Fruit fly (Drosophila melanogaster): Measurements from ENCODE around the gene Mp.
A peak's percentile ranks its signal among the peaks of the same experiment; 100 is the strongest.

Gene Mp

dm6 chr3L:7090764-7091163, 92.1 kb downstream of the Mp start (continued):
- no peak for TF ChIP-seq ftz-f1 (GFP tag; optimal IDR thresholded peaks at IDR 0.05)
- TF ChIP-seq CG13296 (GFP tag; optimal IDR thresholded peaks at IDR 0.05): peak; percentile 82
- TF ChIP-seq en (GFP tag; optimal IDR thresholded peaks at IDR 0.05): peak; percentile 35
- TF ChIP-seq nau (GFP tag; optimal IDR thresholded peaks at IDR 0.05): peak; percentile 63
- TF ChIP-seq scrt (GFP tag; optimal IDR thresholded peaks at IDR 0.05): peak; percentile 58
- TF ChIP-seq otp (GFP tag; IDR thresholded peaks at IDR 0.05): no peak
- TF ChIP-seq CG8765 (GFP tag; IDR thresholded peaks at IDR 0.05): no peak
- peak; percentile 62 for TF ChIP-seq CG33213 (GFP tag; optimal IDR thresholded peaks at IDR 0.05)
- peak; percentile 8 for TF ChIP-seq CG9727 (GFP tag; optimal IDR thresholded peaks at IDR 0.05)
- TF ChIP-seq Hmx (GFP tag; optimal IDR thresholded peaks at IDR 0.05): no peak
- no peak for TF ChIP-seq hbn (GFP tag; IDR thresholded peaks at IDR 0.05; ENCODE audit: partially characterized antibody)
- peak; percentile 29 for TF ChIP-seq CG14710 (tag; optimal IDR thresholded peaks at IDR 0.05)
- TF ChIP-seq CG5245 (GFP tag; optimal IDR thresholded peaks at IDR 0.05): peak; percentile 60
- peak; percentile 70 for TF ChIP-seq fd96Cb (tag; optimal IDR thresholded peaks at IDR 0.05)
- TF ChIP-seq CG18599 (GFP tag; optimal IDR thresholded peaks at IDR 0.05): peak; percentile 69
- peak; percentile 33 for TF ChIP-seq CG1233 (GFP tag; optimal IDR thresholded peaks at IDR 0.05)
- TF ChIP-seq Taf1 (GFP tag; IDR thresholded peaks at IDR 0.05): no peak
- TF ChIP-seq mam (GFP tag; optimal IDR thresholded peaks at IDR 0.05): peak; percentile 64
- peak; percentile 36 for TF ChIP-seq CG17802 (tag; optimal IDR thresholded peaks at IDR 0.05)
- no peak for TF ChIP-seq chinmo (GFP tag; IDR thresholded peaks at IDR 0.05; ENCODE audit: partially characterized antibody)
- no peak for TF ChIP-seq NFAT (GFP tag; IDR thresholded peaks at IDR 0.05)
- peak; percentile 77 for TF ChIP-seq Camta (GFP tag; optimal IDR thresholded peaks at IDR 0.05)
- no peak for TF ChIP-seq h (optimal IDR thresholded peaks at IDR 0.05)
- no peak for TF ChIP-seq CG17568 (GFP tag; optimal IDR thresholded peaks at IDR 0.05)
- TF ChIP-seq Awh (GFP tag; IDR thresholded peaks at IDR 0.05): peak; percentile 73; the same call in 1 of the 2 replicates
- TF ChIP-seq sens-2 (GFP tag; IDR thresholded peaks at IDR 0.05): no peak; the same call in 1 of the 2 replicates
- TF ChIP-seq pb (GFP tag; optimal IDR thresholded peaks at IDR 0.05): peak; percentile 51
- no peak for TF ChIP-seq CG18011 (GFP tag; optimal IDR thresholded peaks at IDR 0.05)
- TF ChIP-seq ap (GFP tag; IDR thresholded peaks at IDR 0.05): peak; percentile 60
- TF ChIP-seq MTF-1 (GFP tag; optimal IDR thresholded peaks at IDR 0.05; ENCODE audit: borderline replicate concordance): peak; percentile 26
- TF ChIP-seq CG10431 (GFP tag; optimal IDR thresholded peaks at IDR 0.05): no peak
- peak; percentile 24 for TF ChIP-seq Myb (GFP tag; optimal IDR thresholded peaks at IDR 0.05)
- TF ChIP-seq odd (GFP tag; optimal IDR thresholded peaks at IDR 0.05): peak; percentile 25
- no peak for TF ChIP-seq CG30431 (GFP tag; optimal IDR thresholded peaks at IDR 0.05)
- TF ChIP-seq CrebB (tag; optimal IDR thresholded peaks at IDR 0.05): no peak
- peak; percentile 34 for TF ChIP-seq CG18476 (GFP tag; optimal IDR thresholded peaks at IDR 0.05)
- TF ChIP-seq CG4617 (GFP tag; optimal IDR thresholded peaks at IDR 0.05; ENCODE audit: borderline replicate concordance): no peak
- TF ChIP-seq Drgx (GFP tag; IDR thresholded peaks at IDR 0.05): peak; percentile 46; the same call in 1 of the 2 replicates
- TF ChIP-seq CG7357 (GFP tag; IDR thresholded peaks at IDR 0.05): peak; percentile 65; the same call in 2 of the 3 replicates
- peak; percentile 57 for TF ChIP-seq Nf-YC (tag; optimal IDR thresholded peaks at IDR 0.05)
- no peak for TF ChIP-seq cad (GFP tag; optimal IDR thresholded peaks at IDR 0.05)
- TF ChIP-seq Dll (GFP tag; IDR thresholded peaks at IDR 0.05; ENCODE audit: partially characterized antibody): no peak
- TF ChIP-seq CG1024 (GFP tag; IDR thresholded peaks at IDR 0.05): peak; percentile 47; the same call in 1 of the 2 replicates
- TF ChIP-seq D19A (tag; optimal IDR thresholded peaks at IDR 0.05): peak; percentile 57
- TF ChIP-seq B-H1 (GFP tag; IDR thresholded peaks at IDR 0.05): peak; percentile 69
- TF ChIP-seq sens (GFP tag): peak; percentile 94
- peak in 1 of 2 experiments; percentile 40 for TF ChIP-seq chif (GFP tag; optimal IDR thresholded peaks at IDR 0.05)
- no peak for TF ChIP-seq CG12155 (GFP tag; optimal IDR thresholded peaks at IDR 0.05)
- TF ChIP-seq trem (tag; optimal IDR thresholded peaks at IDR 0.05): peak; percentile 35
- TF ChIP-seq CG8290 (GFP tag; optimal IDR thresholded peaks at IDR 0.05): no peak
- peak in 1 of 2 experiments; percentile 46 for TF ChIP-seq CG8290 (tag; optimal IDR thresholded peaks at IDR 0.05)
- no peak for TF ChIP-seq Scr (GFP tag; IDR thresholded peaks at IDR 0.05; ENCODE audit: partially characterized antibody)
